Worm (Caenorhabditis elegans): ENCODE data around the gene T09A5.14.

ce11 chrII:7810869-7811543 is 21.1 kb upstream of the T09A5.14 start, which contains the start of gene cki-1:
- TF ChIP-seq elt-1 (tag; optimal IDR thresholded peaks at IDR 0.05; ENCODE audit: borderline replicate concordance, insufficient read depth) (peak; percentile 23), sem-2 (GFP tag; optimal IDR thresholded peaks at IDR 0.05) (no peak), mep-1 (tag; optimal IDR thresholded peaks at IDR 0.05) (no peak), snpc-4 (tag; optimal IDR thresholded peaks at IDR 0.05) (no peak), nhr-28 (tag; optimal IDR thresholded peaks at IDR 0.05) (no peak), zip-8 (tag; optimal IDR thresholded peaks at IDR 0.05) (no peak), pha-4 (tag; optimal IDR thresholded peaks at IDR 0.05) (peak; percentile 25), blmp-1 (tag; optimal IDR thresholded peaks at IDR 0.05) (no peak), lsy-2 (tag; optimal IDR thresholded peaks at IDR 0.05) (no peak), ztf-11 (tag; optimal IDR thresholded peaks at IDR 0.05) (peak; percentile 57), ceh-83 (GFP tag; optimal IDR thresholded peaks at IDR 0.05) (no peak), nhr-237 (tag; optimal IDR thresholded peaks at IDR 0.05) (no peak), nhr-12 (tag; optimal IDR thresholded peaks at IDR 0.05) (no peak)
